Worm (Caenorhabditis elegans): Measurements from ENCODE around the gene unc-83.

The unc-83 gene

DNA sequence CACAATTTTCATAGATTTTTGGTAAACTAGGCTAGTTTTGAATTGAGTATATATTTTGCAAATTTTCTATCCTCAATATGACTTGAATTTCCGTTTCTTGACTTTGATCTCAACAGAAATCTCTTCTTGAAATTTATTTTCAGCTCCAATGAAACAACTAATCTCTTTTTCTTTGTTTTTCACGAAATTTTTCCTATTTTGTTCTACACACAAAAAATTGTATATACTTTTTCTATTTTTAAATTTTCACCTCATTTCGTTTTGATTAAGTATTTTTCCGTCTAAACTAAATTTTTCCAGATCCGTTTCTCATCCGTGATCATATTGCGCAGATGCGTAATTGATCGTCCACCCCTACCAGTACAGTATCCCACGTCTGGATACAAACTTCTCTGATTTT is at the start of gene unc-83:
unc-83 (plus strand) TSS at position 301 of the 400 bp plus-strand sequence.
- TF ChIP-seq dao-5 (tag; optimal IDR thresholded peaks at IDR 0.05) (no peak), him-1 (tag; optimal IDR thresholded peaks at IDR 0.05) (no peak), W03F9.2 (tag; optimal IDR thresholded peaks at IDR 0.05) (no peak)

DNA sequence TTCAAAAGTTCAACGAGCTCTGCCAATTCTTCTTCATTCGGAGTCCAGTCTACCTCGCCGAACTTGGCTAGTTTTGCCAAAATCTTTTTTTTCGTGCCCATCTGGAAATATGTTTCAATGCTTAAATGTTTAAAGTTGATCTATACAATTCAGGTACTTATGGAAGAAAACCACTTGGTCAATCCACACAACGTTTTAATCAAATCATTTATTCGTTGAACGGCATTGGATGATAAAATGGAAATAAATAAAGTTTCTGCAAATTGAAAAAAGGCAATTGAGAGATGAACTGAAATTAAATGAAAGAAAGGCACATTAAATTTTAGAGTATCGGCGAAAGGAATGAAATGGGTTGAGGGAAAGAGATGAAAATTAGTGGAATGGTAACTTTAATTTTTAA is 40.8 kb upstream of the unc-83 start, which contains the start of gene urb-1:
urb-1 (minus strand) TSS at position 101 of the 400 bp plus-strand sequence.
- TF ChIP-seq dao-5 (tag; optimal IDR thresholded peaks at IDR 0.05) (no peak), him-1 (tag; optimal IDR thresholded peaks at IDR 0.05) (no peak), W03F9.2 (tag; optimal IDR thresholded peaks at IDR 0.05) (no peak)

DNA sequence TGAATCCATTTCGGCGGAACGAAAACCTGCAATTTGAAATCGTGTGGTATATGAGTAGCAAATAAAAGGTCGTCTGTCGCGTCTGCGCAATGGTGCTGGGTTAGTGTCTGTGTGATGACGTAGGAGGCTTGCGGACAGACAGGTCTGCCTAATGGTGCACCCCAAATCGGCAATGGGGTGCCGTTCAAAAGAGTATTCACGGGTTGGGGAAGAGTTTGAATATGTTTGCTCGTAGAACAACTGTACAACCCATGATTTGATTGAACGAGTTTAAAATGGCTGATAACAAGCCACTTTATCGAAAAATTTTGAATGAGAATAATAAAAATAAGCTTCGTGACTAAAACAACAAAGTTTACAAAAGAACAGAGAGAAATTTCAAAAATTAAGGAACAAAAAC is 38.9 kb upstream of the unc-83 start, which contains the start of gene T05H4.11:
T05H4.11 (minus strand) TSS at position 335 of the 400 bp plus-strand sequence.
- TF ChIP-seq W03F9.2 (tag; optimal IDR thresholded peaks at IDR 0.05) (no peak), dao-5 (tag; optimal IDR thresholded peaks at IDR 0.05) (no peak), him-1 (tag; optimal IDR thresholded peaks at IDR 0.05) (no peak)

DNA sequence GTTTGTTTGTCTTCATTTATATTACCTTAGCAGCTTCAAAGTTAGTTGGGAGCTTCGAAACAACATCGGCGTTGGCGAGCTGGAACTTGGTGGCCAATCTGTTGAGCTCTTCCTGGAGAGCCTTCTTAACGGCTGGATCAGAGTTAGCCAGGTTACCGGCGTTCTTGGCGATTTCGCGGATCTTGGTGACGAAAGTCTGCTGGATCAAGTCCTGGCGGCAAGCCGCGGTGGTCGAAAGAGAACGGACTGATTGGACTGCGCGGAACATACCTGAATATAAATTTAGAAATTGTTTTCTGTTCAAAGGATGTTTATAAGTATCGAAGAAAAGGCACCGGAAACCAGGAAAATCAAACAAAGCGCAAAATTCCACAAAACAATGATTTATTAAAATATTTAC is 38.0 kb upstream of the unc-83 start, which contains the start of gene atp-4:
atp-4 (minus strand) TSS at position 270 of the 400 bp plus-strand sequence.
- TF ChIP-seq him-1 (tag; optimal IDR thresholded peaks at IDR 0.05) (no peak), W03F9.2 (tag; optimal IDR thresholded peaks at IDR 0.05) (no peak), dao-5 (tag; optimal IDR thresholded peaks at IDR 0.05) (no peak)

DNA sequence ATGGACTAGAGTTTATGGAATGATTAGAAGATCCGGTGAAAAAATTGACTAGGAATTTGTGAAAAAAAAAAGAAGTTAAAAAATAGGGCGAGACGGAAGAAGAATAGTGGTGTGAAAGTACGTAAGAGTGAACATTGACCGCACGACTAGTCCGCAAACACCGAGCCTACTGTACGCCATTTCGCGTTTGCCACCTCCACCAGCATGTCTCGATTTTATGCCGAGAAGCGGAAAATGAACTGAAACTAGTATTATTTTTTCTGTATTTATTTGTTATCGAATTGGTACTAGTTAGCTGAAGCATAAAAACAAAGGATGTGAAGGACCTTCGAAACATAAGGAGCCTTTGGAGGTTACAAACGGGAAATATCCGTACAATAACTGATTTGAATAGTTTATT is 37.4 kb upstream of the unc-83 start:
- no peak for TF ChIP-seq dao-5 (tag; optimal IDR thresholded peaks at IDR 0.05)
- peak; percentile 38 for TF ChIP-seq W03F9.2 (tag; optimal IDR thresholded peaks at IDR 0.05)
- TF ChIP-seq him-1 (tag; optimal IDR thresholded peaks at IDR 0.05), result no peak

DNA sequence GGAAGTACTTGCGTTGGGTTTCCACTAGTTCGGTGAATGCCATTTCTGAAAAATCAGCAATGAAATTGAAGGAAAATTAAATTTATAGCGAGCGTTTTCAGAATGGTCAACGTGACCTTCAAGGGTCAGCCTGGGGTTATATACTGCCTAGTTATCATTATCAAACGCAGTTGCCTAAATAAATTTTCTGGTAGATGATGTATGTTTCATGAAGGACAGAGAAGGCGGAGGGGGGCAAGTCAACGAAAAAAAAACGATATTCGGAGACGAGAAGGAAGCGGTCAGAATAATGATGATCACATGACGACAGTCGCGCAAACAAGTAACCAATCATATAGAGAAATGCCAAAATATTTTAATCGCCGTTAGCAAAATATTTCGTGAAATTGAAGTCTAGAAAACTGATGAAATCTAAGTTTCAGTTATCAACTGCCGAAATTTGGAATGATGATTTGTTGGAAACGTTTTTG is 35.0 kb upstream of the unc-83 start, which contains the start of gene alh-4:
alh-4 (minus strand) TSS at position 51 of the 470 bp plus-strand sequence.
- no peak for TF ChIP-seq him-1 (tag; optimal IDR thresholded peaks at IDR 0.05)
- TF ChIP-seq W03F9.2 (tag; optimal IDR thresholded peaks at IDR 0.05), result no peak
- no peak for TF ChIP-seq dao-5 (tag; optimal IDR thresholded peaks at IDR 0.05)

DNA sequence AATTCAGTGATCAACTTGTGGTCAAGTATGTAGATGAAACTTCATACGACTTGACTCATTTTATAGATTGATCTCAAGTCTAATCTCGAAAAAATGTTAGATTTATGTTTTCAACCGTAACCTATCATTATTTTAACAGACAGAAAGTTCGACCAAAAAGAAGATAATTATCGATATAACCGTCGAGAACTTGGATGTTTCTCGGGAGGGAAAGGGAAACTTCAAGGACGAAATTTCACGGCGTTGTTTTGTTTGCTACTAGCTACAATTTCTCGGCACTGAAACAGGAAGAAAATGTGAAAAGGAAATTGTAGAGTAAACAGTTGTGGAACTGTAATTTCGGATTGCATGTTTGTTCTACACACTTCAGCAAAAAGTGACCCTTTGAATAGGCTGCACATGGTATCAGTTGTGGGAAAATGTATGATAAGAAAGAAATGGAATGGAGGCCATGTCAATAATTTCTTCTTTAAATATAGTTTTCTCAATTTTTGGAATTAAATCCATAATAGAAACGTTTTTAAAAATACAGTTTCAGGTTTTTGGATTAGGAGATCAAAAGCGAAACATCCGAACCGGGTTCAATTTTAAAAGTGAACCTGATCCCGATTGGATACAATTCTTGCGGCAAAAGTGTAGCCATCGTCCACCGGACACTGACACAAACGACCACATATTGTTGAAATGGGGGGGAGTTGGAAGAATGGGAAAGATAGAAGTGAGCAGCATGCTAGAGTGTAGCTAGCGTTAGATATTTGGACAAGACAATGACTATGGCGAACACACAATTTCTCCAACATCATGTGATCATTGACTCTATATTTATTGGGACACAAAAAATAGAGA is 34.1 kb upstream of the unc-83 start:
- no peak for TF ChIP-seq him-1 (tag; optimal IDR thresholded peaks at IDR 0.05)
- no peak for TF ChIP-seq W03F9.2 (tag; optimal IDR thresholded peaks at IDR 0.05)
- TF ChIP-seq dao-5 (tag; optimal IDR thresholded peaks at IDR 0.05), result no peak

DNA sequence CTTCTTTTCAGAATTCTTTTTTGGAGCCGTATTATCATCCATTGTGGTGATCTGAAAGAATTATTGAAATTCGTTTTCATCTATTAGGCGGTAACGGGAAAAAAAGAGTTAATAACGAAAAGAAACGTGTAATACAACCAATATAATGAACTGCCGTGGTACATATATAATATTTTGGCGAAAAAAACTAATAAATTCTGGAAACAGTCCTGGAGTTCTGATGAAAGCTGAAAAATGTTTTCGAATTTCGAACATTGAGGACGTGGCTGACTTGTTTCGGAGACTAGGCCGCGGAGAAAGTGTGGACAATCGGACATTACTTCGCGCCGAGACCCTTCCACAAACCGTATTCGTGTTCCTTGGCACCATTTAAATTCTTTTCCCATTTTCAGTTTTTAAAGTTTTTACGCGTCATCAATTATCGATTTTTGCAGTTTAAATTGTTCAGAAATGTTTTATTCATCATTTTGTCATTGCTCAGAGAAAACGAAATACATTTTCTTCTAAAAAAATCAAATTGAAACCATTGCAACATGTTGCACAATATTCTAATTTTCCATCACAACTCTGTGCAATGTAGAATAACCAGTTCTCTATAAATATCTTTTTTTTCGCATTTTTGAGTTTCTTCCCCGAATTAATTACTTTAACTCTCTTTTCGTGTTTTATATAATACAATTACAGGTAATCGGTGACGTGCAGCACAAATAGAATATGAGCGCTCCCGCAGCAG is 31.3 kb upstream of the unc-83 start, which contains the start of the genes gad-1 and erfa-1:
gad-1 (minus strand) TSS at position 51 of the 733 bp plus-strand sequence.
erfa-1 (plus strand) TSS at position 683 of the 733 bp plus-strand sequence.
- no peak for TF ChIP-seq him-1 (tag; optimal IDR thresholded peaks at IDR 0.05)
- TF ChIP-seq W03F9.2 (tag; optimal IDR thresholded peaks at IDR 0.05), result peak; percentile 83

DNA sequence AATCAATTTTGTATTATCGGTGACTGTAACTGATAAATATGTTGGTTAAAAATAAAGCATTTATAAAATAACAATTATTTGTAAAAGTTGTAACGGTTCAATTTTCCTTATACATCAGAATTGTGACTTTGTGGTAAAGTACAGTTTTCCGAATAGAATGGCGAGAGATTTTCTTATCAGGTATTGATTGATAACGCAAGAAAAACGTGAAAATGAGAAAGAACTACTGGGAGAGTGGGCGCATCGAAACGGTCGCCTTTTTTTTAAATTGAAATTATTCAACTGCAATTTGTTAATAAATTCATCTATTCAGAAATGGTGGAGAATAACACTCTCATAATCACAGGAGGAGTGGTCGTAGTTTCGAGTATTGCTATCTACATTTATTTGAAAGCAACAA is 28.5 kb upstream of the unc-83 start, which contains the start of gene hpo-19:
hpo-19 (plus strand) TSS at position 314 of the 400 bp plus-strand sequence.
- no peak for TF ChIP-seq him-1 (tag; optimal IDR thresholded peaks at IDR 0.05)
- no peak for TF ChIP-seq dao-5 (tag; optimal IDR thresholded peaks at IDR 0.05)
- TF ChIP-seq W03F9.2 (tag; optimal IDR thresholded peaks at IDR 0.05), result no peak

DNA sequence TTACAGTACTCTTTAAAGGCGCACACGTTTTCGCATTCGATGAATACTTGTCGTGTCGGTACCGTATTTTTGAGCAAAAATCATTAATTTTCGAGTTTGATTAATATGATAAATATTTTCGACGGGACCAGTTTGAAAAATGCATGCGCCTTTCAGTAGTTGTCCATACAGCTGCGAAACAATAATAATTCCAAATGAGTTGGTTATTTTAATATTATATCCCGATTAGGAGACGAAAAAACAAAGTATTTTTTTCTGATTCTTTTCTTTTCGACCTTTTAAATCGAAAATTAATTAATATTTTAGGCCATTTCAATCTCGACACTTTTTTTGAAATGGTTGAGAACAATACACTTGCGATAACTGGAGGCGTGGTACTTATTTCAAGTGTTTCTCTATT is 26.3 kb upstream of the unc-83 start, which contains the start of gene T05H4.4:
T05H4.4 (plus strand) TSS at position 301 of the 400 bp plus-strand sequence.
- TF ChIP-seq dao-5 (tag; optimal IDR thresholded peaks at IDR 0.05), result no peak
- no peak for TF ChIP-seq W03F9.2 (tag; optimal IDR thresholded peaks at IDR 0.05)
- TF ChIP-seq him-1 (tag; optimal IDR thresholded peaks at IDR 0.05), result no peak

DNA sequence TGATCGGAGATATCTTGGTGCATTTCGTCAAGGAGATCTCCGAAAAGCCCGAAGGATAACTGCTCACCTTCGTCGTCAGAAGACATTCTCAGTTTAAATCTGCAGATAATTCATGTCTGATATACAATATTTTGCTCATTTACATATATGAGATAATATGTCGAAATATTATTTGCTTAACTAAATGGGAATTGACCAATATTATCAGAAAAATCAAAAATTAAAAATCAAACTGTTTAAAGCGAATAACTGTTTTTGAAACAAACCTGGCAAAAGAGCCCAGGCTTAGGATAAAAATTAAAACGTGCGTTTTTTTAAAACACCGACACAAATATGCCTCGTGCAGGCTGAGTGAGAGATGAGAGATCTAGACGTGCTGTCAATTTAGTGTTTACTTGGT is 23.3 kb upstream of the unc-83 start, which contains the start of gene T05H4.15:
T05H4.15 (minus strand) TSS at position 101 of the 400 bp plus-strand sequence.
- no peak for TF ChIP-seq him-1 (tag; optimal IDR thresholded peaks at IDR 0.05)
- TF ChIP-seq W03F9.2 (tag; optimal IDR thresholded peaks at IDR 0.05), result no peak
- TF ChIP-seq dao-5 (tag; optimal IDR thresholded peaks at IDR 0.05), result no peak

DNA sequence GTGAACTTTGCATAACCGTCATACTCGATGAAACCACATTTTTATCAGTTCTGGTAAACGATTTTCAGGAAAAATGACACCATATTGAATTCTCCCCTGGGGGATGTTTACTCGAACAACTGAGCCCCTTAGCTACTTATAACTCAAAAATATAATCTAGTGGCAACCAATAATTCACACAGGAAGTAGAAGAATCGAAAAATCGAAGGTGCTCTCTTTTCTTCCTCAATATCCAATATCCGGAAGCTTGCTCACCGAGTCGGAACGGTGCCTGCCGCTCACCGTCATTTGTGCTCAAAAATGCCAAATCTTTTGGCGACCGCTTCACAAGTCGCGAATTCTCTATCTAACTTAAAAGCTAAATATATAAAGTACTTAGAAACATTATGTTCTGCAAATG is 22.8 kb upstream of the unc-83 start, which contains the start of gene T05H4.3:
T05H4.3 (plus strand) TSS at position 301 of the 400 bp plus-strand sequence.
- no peak for TF ChIP-seq dao-5 (tag; optimal IDR thresholded peaks at IDR 0.05)
- no peak for TF ChIP-seq him-1 (tag; optimal IDR thresholded peaks at IDR 0.05)
- no peak for TF ChIP-seq W03F9.2 (tag; optimal IDR thresholded peaks at IDR 0.05)

DNA sequence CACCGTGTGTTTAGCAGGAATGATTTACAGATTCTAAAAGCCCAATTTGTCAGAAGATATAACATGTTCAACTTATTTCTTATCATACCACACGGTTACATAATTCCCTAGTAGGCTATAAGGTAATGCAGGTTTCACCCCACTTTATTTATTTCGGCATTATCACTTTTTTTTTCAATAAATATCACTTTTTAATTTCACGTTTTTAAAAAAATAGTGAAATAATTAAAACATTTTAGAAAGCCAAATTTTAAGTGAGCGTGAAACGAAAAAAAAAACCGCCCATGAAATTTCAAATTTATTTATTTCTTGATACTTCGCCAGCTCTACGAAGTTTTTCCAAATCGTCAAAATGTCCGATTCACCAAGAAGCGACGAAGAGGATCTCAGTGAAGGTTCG is 16.5 kb upstream of the unc-83 start, which contains the start of gene fbxa-196:
fbxa-196 (plus strand) TSS at position 301 of the 400 bp plus-strand sequence.
- TF ChIP-seq W03F9.2 (tag; optimal IDR thresholded peaks at IDR 0.05) (no peak), dao-5 (tag; optimal IDR thresholded peaks at IDR 0.05) (no peak), him-1 (tag; optimal IDR thresholded peaks at IDR 0.05) (no peak)
